Fruit fly (Drosophila melanogaster) whole organism, embryonic: Measurements from ENCODE around the gene CG16956.

Source experiments
- ATbp ChIP-seq: fragments of 200-800 bp; sonication (Bioruptor generic); optimal IDR thresholded peaks from 2 replicates; lab custom pipeline; 2017; ENCODE audit warnings: missing biosample characterization, mild to moderate bottlenecking, missing genetic modification characterization, missing genetic modification reagents
- Antp ChIP-seq: fragments of 200-800 bp; sonication (Bioruptor generic); optimal IDR thresholded peaks from 3 replicates; lab custom pipeline; 2016; ENCODE audit warnings: missing biosample characterization, missing genetic modification characterization
- Atf6 ChIP-seq: fragments of 200-800 bp; sonication (Bioruptor generic); IDR thresholded peaks from 2 replicates; pipeline ENCODE4 v1.3.6; 2022; ENCODE audit warnings: missing biosample characterization, missing genetic modification characterization
- Blimp-1 ChIP-seq: fragments of 200-800 bp; sonication (Bioruptor generic); optimal IDR thresholded peaks from 3 replicates; lab custom pipeline; 2018; ENCODE audit warnings: missing biosample characterization, missing genetic modification characterization, mild to moderate bottlenecking, moderate library complexity, missing genetic modification reagents
- BtbVII ChIP-seq: fragments of 200-800 bp; sonication (Bioruptor generic); optimal IDR thresholded peaks from 3 replicates; lab custom pipeline; 2017; ENCODE audit warnings: missing biosample characterization, mild to moderate bottlenecking, missing genetic modification characterization
- CG10209 ChIP-seq: fragments of 200-800 bp; sonication (Bioruptor generic); optimal IDR thresholded peaks from 3 replicates; lab custom pipeline; 2017; ENCODE audit warnings: missing biosample characterization, mild to moderate bottlenecking, missing genetic modification characterization, missing genetic modification reagents
- CG11093 ChIP-seq: fragments of 200-800 bp; sonication (Bioruptor generic); IDR thresholded peaks from 3 replicates; pipeline ENCODE4 v1.3.6; 2022; ENCODE audit warnings: missing biosample characterization, missing genetic modification characterization
- CG11247 ChIP-seq: fragments of 200-800 bp; sonication (Bioruptor generic); IDR thresholded peaks from 2 replicates; pipeline ENCODE4 v1.3.6; 2022; ENCODE audit warnings: missing biosample characterization, missing genetic modification characterization
- CG11398 ChIP-seq: fragments of 200-800 bp; sonication (Bioruptor generic); optimal IDR thresholded peaks from 2 replicates; lab custom pipeline; 2016; ENCODE audit warnings: missing biosample characterization, missing genetic modification characterization
- CG12744 ChIP-seq: fragments of 200-800 bp; sonication (Bioruptor generic); optimal IDR thresholded peaks from 2 replicates; lab custom pipeline; 2016; ENCODE audit warnings: missing biosample characterization, missing genetic modification characterization
- CG14667 ChIP-seq: fragments of 200-800 bp; sonication (Bioruptor generic); IDR thresholded peaks from 2 replicates; pipeline ENCODE4 v1.3.6; 2022; ENCODE audit warnings: missing biosample characterization, missing genetic modification characterization
- CG15514 ChIP-seq: fragments of 200-800 bp; sonication (Bioruptor generic); optimal IDR thresholded peaks from 3 replicates; lab custom pipeline; 2017; ENCODE audit warnings: missing biosample characterization, missing genetic modification characterization, mild to moderate bottlenecking, moderate library complexity, missing genetic modification reagents
- CG16815 ChIP-seq: fragments of 200-800 bp; sonication (Bioruptor generic); optimal IDR thresholded peaks from 3 replicates; lab custom pipeline; 2017; ENCODE audit warnings: missing biosample characterization, mild to moderate bottlenecking, missing genetic modification characterization
- CG16863 ChIP-seq: fragments of 200-800 bp; sonication (Bioruptor generic); optimal IDR thresholded peaks from 3 replicates; lab custom pipeline; 2016; ENCODE audit warnings: missing biosample characterization, missing genetic modification characterization
- CG17568 ChIP-seq: fragments of 200-800 bp; sonication (Bioruptor generic); optimal IDR thresholded peaks from 2 replicates; lab custom pipeline; 2018; ENCODE audit warnings: missing biosample characterization, mild to moderate bottlenecking, missing genetic modification characterization, moderate library complexity
- CG2199 ChIP-seq: fragments of 200-800 bp; sonication (Bioruptor generic); IDR thresholded peaks from 3 replicates; pipeline ENCODE4 v1.3.6; 2022; ENCODE audit warnings: missing biosample characterization, missing genetic modification characterization
- CG30403 ChIP-seq: fragments of 200-800 bp; sonication (Bioruptor generic); optimal IDR thresholded peaks from 3 replicates; lab custom pipeline; 2016; ENCODE audit warnings: missing biosample characterization, missing genetic modification characterization
- CG31224 ChIP-seq: fragments of 200-800 bp; sonication (Bioruptor generic); IDR thresholded peaks from 2 replicates; pipeline ENCODE4 v1.3.6; 2022; ENCODE audit warnings: missing biosample characterization, missing genetic modification characterization
- CG3163 ChIP-seq: fragments of 200-800 bp; sonication (Bioruptor generic); optimal IDR thresholded peaks from 3 replicates; lab custom pipeline; 2016; ENCODE audit warnings: missing biosample characterization, missing genetic modification characterization
- CG32767 ChIP-seq: fragments of 200-800 bp; sonication (Bioruptor generic); IDR thresholded peaks from 2 replicates; pipeline ENCODE4 v1.3.6; 2022; ENCODE audit warnings: missing biosample characterization, missing genetic modification characterization
- CG32772 ChIP-seq: fragments of 200-800 bp; sonication (Bioruptor generic); IDR thresholded peaks from 2 replicates; pipeline ENCODE4 v1.3.6; 2022; ENCODE audit warnings: missing biosample characterization, missing genetic modification characterization
- CG6689 ChIP-seq: fragments of 200-800 bp; sonication (Bioruptor generic); IDR thresholded peaks from 2 replicates; pipeline ENCODE4 v1.3.6; 2022; ENCODE audit warnings: missing biosample characterization, missing genetic modification characterization
- CG6813 ChIP-seq: fragments of 200-800 bp; sonication (Bioruptor generic); optimal IDR thresholded peaks from 2 replicates; lab custom pipeline; 2017; ENCODE audit warnings: missing biosample characterization, missing genetic modification characterization, mild to moderate bottlenecking, moderate library complexity, missing genetic modification reagents
- CG6854 ChIP-seq: fragments of 200-800 bp; sonication (Bioruptor generic); optimal IDR thresholded peaks from 3 replicates; lab custom pipeline; 2017; ENCODE audit warnings: missing biosample characterization, mild to moderate bottlenecking, missing genetic modification characterization
- CG7271 ChIP-seq: fragments of 200-800 bp; sonication (Bioruptor generic); optimal IDR thresholded peaks from 2 replicates; lab custom pipeline; 2018; ENCODE audit warnings: missing biosample characterization, mild to moderate bottlenecking, missing genetic modification characterization, moderate library complexity
- CG7786 ChIP-seq: fragments of 200-800 bp; sonication (Bioruptor generic); optimal IDR thresholded peaks from 2 replicates; lab custom pipeline; 2016; ENCODE audit warnings: missing biosample characterization, missing genetic modification characterization
- CG8359 ChIP-seq: fragments of 200-800 bp; sonication (Bioruptor generic); optimal IDR thresholded peaks from 2 replicates; lab custom pipeline; 2017; ENCODE audit warnings: missing biosample characterization, mild to moderate bottlenecking, missing genetic modification characterization, borderline replicate concordance
- CG9817 ChIP-seq: fragments of 200-800 bp; sonication (Bioruptor generic); optimal IDR thresholded peaks from 2 replicates; lab custom pipeline; 2018; ENCODE audit warnings: missing biosample characterization, mild to moderate bottlenecking, missing genetic modification characterization, moderate library complexity
- Chrac-16 ChIP-seq: fragments of 200-800 bp; sonication (Bioruptor generic); optimal IDR thresholded peaks from 3 replicates; lab custom pipeline; 2016; ENCODE audit warnings: missing biosample characterization, missing genetic modification characterization
- Dad ChIP-seq: fragments of 200-800 bp; sonication (Bioruptor generic); optimal IDR thresholded peaks from 3 replicates; lab custom pipeline; 2016; ENCODE audit warnings: missing biosample characterization, missing genetic modification characterization
- Fer3 ChIP-seq: fragments of 200-800 bp; sonication (Bioruptor generic); optimal IDR thresholded peaks from 2 replicates; lab custom pipeline; 2018; ENCODE audit warnings: missing biosample characterization, mild to moderate bottlenecking, missing genetic modification characterization, moderate library complexity
- Gsc ChIP-seq: fragments of 200-800 bp; sonication (Bioruptor generic); IDR thresholded peaks from 2 replicates; pipeline ENCODE4 v1.3.6; 2022; ENCODE audit warnings: missing biosample characterization, missing genetic modification characterization
- Hr78 ChIP-seq, 2 experiments: fragments of 200-800 bp in 1 of 2; fragments of >200 bp in 1 of 2; sonication (Bioruptor generic) in 1 of 2; optimal IDR thresholded peaks; 2 replicates each; lab custom pipeline; 2017 to 2019; ENCODE audit warnings: missing biosample characterization in 2 of 2, missing genetic modification characterization in 2 of 2, mild to moderate bottlenecking in 1 of 2, moderate library complexity in 1 of 2
- NC2β ChIP-seq: fragments of 200-800 bp; sonication (Bioruptor generic); optimal IDR thresholded peaks from 2 replicates; lab custom pipeline; 2016; ENCODE audit warnings: missing biosample characterization, missing genetic modification characterization
- Oli ChIP-seq: fragments of 200-800 bp; sonication (Bioruptor generic); optimal IDR thresholded peaks from 2 replicates; lab custom pipeline; 2018; ENCODE audit warnings: missing biosample characterization, mild to moderate bottlenecking, missing genetic modification characterization, moderate library complexity
- Opbp ChIP-seq: fragments of 200-800 bp; sonication (Bioruptor generic); IDR thresholded peaks from 3 replicates; pipeline ENCODE4 v1.3.6; 2022; ENCODE audit warnings: missing biosample characterization, missing genetic modification characterization; ENCODE audit not compliant: partially characterized antibody
- Sry-δ ChIP-seq: fragments of 200-800 bp; sonication (Bioruptor generic); optimal IDR thresholded peaks from 2 replicates; lab custom pipeline; 2016; ENCODE audit warnings: missing biosample characterization, missing genetic modification characterization
- Ssrp ChIP-seq: fragments of 200-800 bp; sonication (Bioruptor generic); optimal IDR thresholded peaks from 2 replicates; lab custom pipeline; 2018; ENCODE audit warnings: missing biosample characterization, mild to moderate bottlenecking, missing genetic modification characterization, moderate library complexity
- ci ChIP-seq: fragments of 200-800 bp; sonication (Bioruptor generic); IDR thresholded peaks from 3 replicates; pipeline ENCODE4 v1.3.6; 2022; ENCODE audit warnings: missing biosample characterization, missing genetic modification characterization
- crc ChIP-seq: fragments of 200-800 bp; sonication (Bioruptor generic); optimal IDR thresholded peaks from 2 replicates; lab custom pipeline; 2016; ENCODE audit warnings: missing biosample characterization, missing genetic modification characterization
- ftz-f1 ChIP-seq: fragments of 200-800 bp; sonication (Bioruptor generic); optimal IDR thresholded peaks from 2 replicates; lab custom pipeline; 2016; ENCODE audit warnings: missing biosample characterization, missing genetic modification characterization
- kay ChIP-seq: fragments of 200-800 bp; sonication (Bioruptor generic); optimal IDR thresholded peaks from 2 replicates; lab custom pipeline; 2016; ENCODE audit warnings: missing biosample characterization, missing genetic modification characterization
- ken ChIP-seq: fragments of 200-800 bp; sonication (Bioruptor generic); IDR thresholded peaks from 3 replicates; pipeline ENCODE4 v1.3.6; 2022; ENCODE audit warnings: missing biosample characterization, missing genetic modification characterization
- lilli ChIP-seq: fragments of 200-800 bp; sonication (Bioruptor generic); optimal IDR thresholded peaks from 3 replicates; lab custom pipeline; 2016; ENCODE audit warnings: missing biosample characterization, missing genetic modification characterization
- luna ChIP-seq: fragments of 200-800 bp; sonication (Bioruptor generic); optimal IDR thresholded peaks from 2 replicates; lab custom pipeline; 2016; ENCODE audit warnings: missing biosample characterization, missing genetic modification characterization
- mirr ChIP-seq: fragments of 200-800 bp; sonication (Bioruptor generic); optimal IDR thresholded peaks from 3 replicates; lab custom pipeline; 2018; ENCODE audit warnings: missing biosample characterization, mild to moderate bottlenecking, missing genetic modification characterization
- org-1 ChIP-seq: fragments of 200-800 bp; sonication (Bioruptor generic); optimal IDR thresholded peaks from 2 replicates; lab custom pipeline; 2017; ENCODE audit warnings: missing biosample characterization, missing genetic modification characterization
- peb ChIP-seq: fragments of 200-800 bp; sonication (Bioruptor generic); IDR thresholded peaks from 2 replicates; pipeline ENCODE4 v1.3.6; 2022; ENCODE audit warnings: missing biosample characterization, missing genetic modification characterization
- sim ChIP-seq: fragments of 200-800 bp; sonication (Bioruptor generic); IDR thresholded peaks from 2 replicates; pipeline ENCODE4 v1.3.6; 2022; ENCODE audit warnings: missing biosample characterization, missing genetic modification characterization
- tx ChIP-seq: fragments of 200-800 bp; sonication (Bioruptor generic); optimal IDR thresholded peaks from 2 replicates; lab custom pipeline; 2016; ENCODE audit warnings: missing biosample characterization, missing genetic modification characterization
- zen ChIP-seq: fragments of 200-800 bp; sonication (Bioruptor generic); optimal IDR thresholded peaks from 3 replicates; lab custom pipeline; 2018; ENCODE audit warnings: missing biosample characterization, mild to moderate bottlenecking, missing genetic modification characterization, moderate library complexity

CG16956 gene

dm6 chr2L:13387255-13387654, 27.1 kb downstream of the CG16956 start, which contains the start of the genes Ing5 and CG7099 (continued):
- peak; percentile 94 for TF ChIP-seq Oli (tag; lab: Kevin White, UChicago)
- peak; percentile 92 for TF ChIP-seq CG15514 (GFP tag; lab: Kevin White, UChicago)
- peak; percentile 94 for TF ChIP-seq peb
- peak; percentile 95 for TF ChIP-seq CG14667 (GFP tag; lab: Robert Waterston, UW)
- peak; percentile 94 for TF ChIP-seq Blimp-1 (GFP tag; lab: Kevin White, UChicago)
- TF ChIP-seq mirr (GFP tag; lab: Kevin White, UChicago), result peak; percentile 91
- peak; percentile 98 for TF ChIP-seq lilli (GFP tag; lab: Kevin White, UChicago)
- peak; percentile 94 for TF ChIP-seq CG2199
- TF ChIP-seq CG11247 (GFP tag; lab: Robert Waterston, UW), result peak; percentile 95
- TF ChIP-seq CG6854 (GFP tag; lab: Kevin White, UChicago), result peak; percentile 73
- TF ChIP-seq Hr78 (GFP tag; optimal IDR thresholded peaks at IDR 0.05; lab: Kevin White, UChicago), result no peak
- TF ChIP-seq CG10209, result peak; percentile 95
- TF ChIP-seq luna (GFP tag; lab: Kevin White, UChicago), result peak; percentile 54
- peak; percentile 88 for TF ChIP-seq tx
- TF ChIP-seq zen (tag; lab: Kevin White, UChicago), result peak; percentile 97
- peak; percentile 60 for TF ChIP-seq CG11398 (GFP tag; lab: Kevin White, UChicago)
- peak; percentile 73 for TF ChIP-seq CG8359 (GFP tag; lab: Kevin White, UChicago)
- peak; percentile 96 for TF ChIP-seq CG6689
- peak; percentile 79 for TF ChIP-seq Gsc (GFP tag; lab: Robert Waterston, UW)
- TF ChIP-seq Opbp (GFP tag; lab: Robert Waterston, UW), result peak; percentile 65; the same call in 2 of the 3 replicates
- TF ChIP-seq crc (GFP tag; lab: Kevin White, UChicago), result peak; percentile 68
- peak; percentile 84 for TF ChIP-seq org-1 (GFP tag; lab: Kevin White, UChicago)
- TF ChIP-seq CG6813, result peak; percentile 88
- TF ChIP-seq Dad, result peak; percentile 93
- peak; percentile 97 for TF ChIP-seq ci (GFP tag; lab: Robert Waterston, UW)
- peak; percentile 91 for TF ChIP-seq CG17568 (GFP tag; lab: Kevin White, UChicago)
- peak; percentile 97 for TF ChIP-seq Fer3
- TF ChIP-seq CG32767 (GFP tag; lab: Robert Waterston, UW), result peak; percentile 95
- TF ChIP-seq CG7271, result peak; percentile 89
- TF ChIP-seq ATbp, result peak; percentile 90
- peak; percentile 95 for TF ChIP-seq CG11093 (GFP tag; lab: Robert Waterston, UW)
- peak; percentile 97 for TF ChIP-seq CG9817 (tag; lab: Kevin White, UChicago)
- TF ChIP-seq Atf6 (GFP tag; lab: Robert Waterston, UW), result peak; percentile 96
- peak; percentile 97 for TF ChIP-seq CG32772 (GFP tag; lab: Robert Waterston, UW)
- peak; percentile 87 for TF ChIP-seq CG16863 (GFP tag; lab: Kevin White, UChicago)
- TF ChIP-seq Ssrp (tag; lab: Kevin White, UChicago), result peak; percentile 97
- peak; percentile 90 for TF ChIP-seq CG12744 (GFP tag; lab: Kevin White, UChicago)
- TF ChIP-seq CG7786 (GFP tag; lab: Kevin White, UChicago), result peak; percentile 86
- TF ChIP-seq NC2β (GFP tag; lab: Kevin White, UChicago), result peak; percentile 91
- peak; percentile 82; the same call in 1 of the 2 replicates for TF ChIP-seq sim
- TF ChIP-seq Sry-δ (GFP tag; lab: Kevin White, UChicago), result peak; percentile 83
- peak; percentile 89 for TF ChIP-seq BtbVII
- peak; percentile 97 for TF ChIP-seq ken (GFP tag; lab: Robert Waterston, UW)
- TF ChIP-seq CG3163 (GFP tag; lab: Kevin White, UChicago), result peak; percentile 61
- TF ChIP-seq CG16815 (GFP tag; lab: Kevin White, UChicago), result peak; percentile 95
- TF ChIP-seq CG31224 (GFP tag; lab: Robert Waterston, UW), result peak; percentile 93
- peak; percentile 93 for TF ChIP-seq kay (GFP tag; lab: Kevin White, UChicago)
- peak; percentile 98 for TF ChIP-seq CG30403 (GFP tag; lab: Kevin White, UChicago)
- peak; percentile 18 for TF ChIP-seq ftz-f1 (GFP tag; lab: Kevin White, UChicago)
- TF ChIP-seq Antp, result peak; percentile 83
- peak; percentile 97 for TF ChIP-seq Chrac-16 (GFP tag; lab: Kevin White, UChicago)
